Worm (Caenorhabditis elegans): ENCODE measurements around the gene T22B2.3.

T22B2.3 gene

DNA sequence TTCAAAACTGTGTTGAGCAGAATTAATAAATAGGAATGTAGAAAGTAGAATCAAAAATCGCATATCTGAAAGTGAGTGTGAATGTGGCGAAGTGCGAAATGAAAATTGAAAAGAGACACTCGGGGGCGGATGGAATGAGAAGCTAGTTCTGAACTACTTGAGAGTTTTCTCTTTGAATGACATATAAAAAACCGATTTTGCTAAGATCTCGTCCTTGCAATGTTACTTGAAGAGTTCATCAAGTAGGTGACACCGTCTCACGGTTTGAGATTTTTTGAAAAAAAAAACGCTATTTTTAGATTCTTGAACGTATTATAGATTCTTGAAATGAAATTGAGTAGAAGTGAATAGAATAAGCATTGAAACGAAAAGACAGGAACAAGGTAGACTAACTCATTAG, 49.2 kb downstream of the T22B2.3 start, which contains the start of gene C16B8.2:
Gene C16B8.2, minus strand, starts transcription at position 101 of the 400 bp plus-strand sequence.
- TF ChIP-seq zip-2 (tag; optimal IDR thresholded peaks at IDR 0.05) (no peak), daf-16 (GFP tag; optimal IDR thresholded peaks at IDR 0.05) (no peak), daf-16 (tag; optimal IDR thresholded peaks at IDR 0.05) (no peak), Y48G9A.11 (GFP tag; IDR thresholded peaks at IDR 0.05) (no peak)

DNA sequence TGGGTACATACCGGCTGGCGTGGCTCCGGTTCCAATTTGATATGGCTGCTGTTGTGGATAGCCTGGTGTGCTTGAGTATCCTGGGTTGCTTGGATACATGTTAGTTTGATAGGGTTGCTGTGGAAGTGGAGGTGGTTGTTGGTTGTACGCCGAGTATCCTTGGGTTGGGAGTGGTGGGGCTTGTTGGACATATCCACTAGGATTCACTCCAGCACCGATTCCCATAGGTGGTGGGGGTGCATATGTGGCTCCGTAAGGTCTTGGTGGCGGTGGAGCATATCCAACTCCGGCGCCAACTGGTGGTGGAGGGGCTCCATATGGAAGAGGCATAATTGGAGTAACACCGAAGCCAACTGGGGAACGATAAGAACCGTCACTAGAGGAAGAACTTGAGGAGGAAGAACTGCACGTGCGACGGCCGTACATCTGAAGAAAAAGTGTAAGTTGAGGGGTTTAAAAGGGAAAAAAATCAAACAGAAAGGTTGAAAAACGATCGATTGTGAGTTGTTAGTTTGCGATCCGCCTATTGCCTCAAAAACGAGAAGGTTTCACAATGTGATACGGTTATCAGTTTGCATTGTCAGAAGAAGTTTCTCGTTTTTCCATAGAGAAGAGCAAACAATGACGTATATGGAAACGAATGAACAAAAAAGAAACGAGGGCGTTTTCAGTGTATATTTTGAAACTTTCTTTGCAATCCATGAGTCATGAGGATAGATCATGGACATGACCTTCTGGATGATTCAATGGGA, 51.3 kb downstream of the T22B2.3 start, which contains the start of gene C16B8.3:
Gene C16B8.3, minus strand, starts transcription at position 426 of the 752 bp plus-strand sequence.
- TF ChIP-seq hlh-30 (tag; optimal IDR thresholded peaks at IDR 0.05; ENCODE audit: insufficient read depth) (peak; percentile 48), dmd-6 (GFP tag; IDR thresholded peaks at IDR 0.05) (peak; percentile 65), zip-2 (tag; optimal IDR thresholded peaks at IDR 0.05) (no peak), ZK337.2 (GFP tag; IDR thresholded peaks at IDR 0.05) (no peak), nhr-6 (tag; optimal IDR thresholded peaks at IDR 0.05) (peak; percentile 69), nhr-42 (GFP tag; IDR thresholded peaks at IDR 0.05) (no peak), hmg-1.1 (GFP tag; IDR thresholded peaks at IDR 0.05) (no peak), nhr-48 (tag; optimal IDR thresholded peaks at IDR 0.05) (peak; percentile 37), pqm-1 (tag; optimal IDR thresholded peaks at IDR 0.05) (peak; percentile 57), T20F7.1 (GFP tag; optimal IDR thresholded peaks at IDR 0.05) (peak; percentile 42), fkh-10 (GFP tag; optimal IDR thresholded peaks at IDR 0.05) (no peak), mdt-29 (GFP tag; IDR thresholded peaks at IDR 0.05) (0 out of 2 replicates have a peak, but pooled peaks have one; percentile 6), daf-16 (GFP tag; optimal IDR thresholded peaks at IDR 0.05) (no peak), daf-16 (tag; optimal IDR thresholded peaks at IDR 0.05) (peak; percentile 66), aha-1 (tag) (peak; percentile 48), hlh-11 (tag; optimal IDR thresholded peaks at IDR 0.05) (peak; percentile 71), mxl-3 (GFP tag; optimal IDR thresholded peaks at IDR 0.05) (peak; percentile 17), mdl-1 (tag; optimal IDR thresholded peaks at IDR 0.05) (peak in 1 of 2 experiments; percentile 66), ceh-44 (GFP tag; IDR thresholded peaks at IDR 0.05) (no peak), F49E8.2 (tag; optimal IDR thresholded peaks at IDR 0.05; ENCODE audit: borderline replicate concordance) (no peak), nhr-28 (tag; optimal IDR thresholded peaks at IDR 0.05) (peak; percentile 66), madf-5 (GFP tag; IDR thresholded peaks at IDR 0.05) (0 out of 4 replicates have a peak, but pooled peaks of 1 of the 2 experiments have one; percentile 50), php-3 (GFP tag; IDR thresholded peaks at IDR 0.05) (no peak), ama-1 (optimal IDR thresholded peaks at IDR 0.05) (peak; percentile 46), egl-43 (GFP tag; IDR thresholded peaks at IDR 0.05) (peak; percentile 62; the same call in 1 of the 2 replicates), dmd-9 (GFP tag; IDR thresholded peaks at IDR 0.05) (no peak), mep-1 (tag; optimal IDR thresholded peaks at IDR 0.05) (peak; percentile 39), set-16 (GFP tag; IDR thresholded peaks at IDR 0.05) (peak; percentile 36), unc-62 (GFP tag; optimal IDR thresholded peaks at IDR 0.05 in 1 of 2) (no peak), unc-62 (tag; optimal IDR thresholded peaks at IDR 0.05) (no peak), nhr-77 (tag; optimal IDR thresholded peaks at IDR 0.05) (peak; percentile 49), dve-1 (tag; optimal IDR thresholded peaks at IDR 0.05; ENCODE audit: insufficient read depth) (peak; percentile 63), unc-39 (tag; optimal IDR thresholded peaks at IDR 0.05) (no peak), zag-1 (tag; optimal IDR thresholded peaks at IDR 0.05) (no peak)
